Worm (Caenorhabditis elegans) whole organism, young adult: ENCODE data around the gene C50B6.9.

ENCODE experiments used
- C06A6.2 ChIP-seq: fragments of 200-800 bp; sonication (Bioruptor generic); conservative IDR thresholded peaks from 2 replicates; pipeline ENCODE4 v1.3.6; 2022; ENCODE audit warnings: missing genetic modification characterization, missing compliant biosample characterization
- F10E7.11 ChIP-seq: sonication (generic microtip); optimal IDR thresholded peaks from 2 replicates; lab custom pipeline; 2017; ENCODE audit warnings: mild to moderate bottlenecking, missing genetic modification characterization, moderate library complexity, missing compliant biosample characterization
- F57C9.4 ChIP-seq: sonication (generic microtip); optimal IDR thresholded peaks from 2 replicates; lab custom pipeline; 2017; ENCODE audit warnings: mild to moderate bottlenecking, missing genetic modification characterization, missing compliant biosample characterization
- T07F8.4 ChIP-seq: sonication (generic microtip); optimal IDR thresholded peaks from 2 replicates; lab custom pipeline; 2016; ENCODE audit warnings: mild to moderate bottlenecking, missing genetic modification characterization, moderate library complexity, missing compliant biosample characterization
- T26A5.8 ChIP-seq: sonication (generic microtip); optimal IDR thresholded peaks from 2 replicates; lab custom pipeline; 2016; ENCODE audit warnings: missing genetic modification characterization, missing compliant biosample characterization
- Y56A3A.18 ChIP-seq: fragments of 200-800 bp; sonication (Bioruptor generic); IDR thresholded peaks from 2 replicates; pipeline ENCODE4 v1.3.6; 2022; ENCODE audit warnings: missing genetic modification reagents, missing genetic modification characterization, missing compliant biosample characterization
- ZK185.1 ChIP-seq: sonication (generic microtip); optimal IDR thresholded peaks from 2 replicates; lab custom pipeline; 2016; ENCODE audit warnings: mild to moderate bottlenecking, missing genetic modification characterization, missing compliant biosample characterization; ENCODE audit not compliant: poor library complexity, severe bottlenecking
- akir-1 ChIP-seq: fragments of 200-800 bp; sonication (Bioruptor generic); optimal IDR thresholded peaks from 2 replicates; lab custom pipeline; 2018; ENCODE audit warnings: mild to moderate bottlenecking, missing genetic modification characterization, moderate library complexity, missing compliant biosample characterization
- ama-1 ChIP-seq, 3 experiments: fragments of 150-350 bp in 1 of 3; sonication (generic microtip) in 2 of 3; optimal IDR thresholded peaks; 2 replicates each; lab custom pipeline; 2014 to 2018; ENCODE audit warnings: missing biosample characterization in 2 of 3, missing genetic modification characterization in 2 of 3, missing genetic modification reagents in 2 of 3
- aptf-3 ChIP-seq: fragments of 200-800 bp; sonication (Bioruptor generic); IDR thresholded peaks from 2 replicates; pipeline ENCODE4 v1.3.6; 2022; ENCODE audit warnings: missing genetic modification characterization, missing compliant biosample characterization
- attf-5 ChIP-seq: fragments of 200-800 bp; sonication (Bioruptor generic); optimal IDR thresholded peaks from 2 replicates; lab custom pipeline; 2018; ENCODE audit warnings: mild to moderate bottlenecking, missing genetic modification characterization, missing compliant biosample characterization
- attf-6 ChIP-seq: fragments of 200-800 bp; sonication (Bioruptor generic); IDR thresholded peaks from 2 replicates; pipeline ENCODE4 v1.3.6; 2022; ENCODE audit warnings: missing genetic modification reagents, missing genetic modification characterization, missing compliant biosample characterization
- bed-2 ChIP-seq: fragments of 200-800 bp; sonication (Bioruptor generic); IDR thresholded peaks from 2 replicates; pipeline ENCODE4 v1.3.6; 2022; ENCODE audit warnings: missing genetic modification reagents, missing genetic modification characterization, missing compliant biosample characterization
- cebp-1 ChIP-seq, 2 experiments: fragments of 200-800 bp in 1 of 2; sonication (Bioruptor generic) in 1 of 2; sonication (generic microtip) in 1 of 2; IDR thresholded peaks in 1 of 2; optimal IDR thresholded peaks in 1 of 2; 2 replicates each; pipeline versions ENCODE4 v1.3.6 to Lab custom; 2017 to 2022; ENCODE audit warnings: missing compliant biosample characterization in 2 of 2, missing genetic modification characterization in 2 of 2, mild to moderate bottlenecking in 1 of 2, missing genetic modification reagents in 1 of 2, moderate library complexity in 1 of 2
- cebp-2 ChIP-seq: fragments of 200-800 bp; sonication (Bioruptor generic); IDR thresholded peaks from 2 replicates; pipeline ENCODE4 v1.3.6; 2022; ENCODE audit warnings: missing genetic modification characterization, missing compliant biosample characterization
- ceh-58 ChIP-seq: fragments of 200-800 bp; sonication (Bioruptor generic); IDR thresholded peaks from 2 replicates; pipeline ENCODE4 v1.3.6; 2022; ENCODE audit warnings: missing genetic modification characterization, missing compliant biosample characterization
- dox-1 ChIP-seq: fragments of 200-800 bp; sonication (Bioruptor generic); IDR thresholded peaks from 2 replicates; pipeline ENCODE4 v1.3.6; 2022; ENCODE audit warnings: missing genetic modification reagents, missing genetic modification characterization, missing compliant biosample characterization
- dpff-1 ChIP-seq: sonication (generic microtip); optimal IDR thresholded peaks from 2 replicates; lab custom pipeline; 2017; ENCODE audit warnings: mild to moderate bottlenecking, missing genetic modification characterization, missing compliant biosample characterization
- ekl-4 ChIP-seq: fragments of 200-800 bp; sonication (Bioruptor generic); IDR thresholded peaks from 2 replicates; pipeline ENCODE4 v1.3.6; 2022; ENCODE audit warnings: missing genetic modification reagents, missing genetic modification characterization, missing compliant biosample characterization
- ets-4 ChIP-seq: fragments of 200-800 bp; sonication (Bioruptor generic); optimal IDR thresholded peaks from 2 replicates; lab custom pipeline; 2018; ENCODE audit warnings: mild to moderate bottlenecking, missing genetic modification characterization, missing compliant biosample characterization
- gei-17 ChIP-seq: fragments of 200-800 bp; sonication (Bioruptor generic); optimal IDR thresholded peaks from 2 replicates; lab custom pipeline; 2018; ENCODE audit warnings: mild to moderate bottlenecking, missing genetic modification characterization, missing compliant biosample characterization
- hrde-1 ChIP-seq: sonication (generic microtip); optimal IDR thresholded peaks from 2 replicates; lab custom pipeline; 2016; ENCODE audit warnings: missing genetic modification characterization, mild to moderate bottlenecking, missing compliant biosample characterization, moderate library complexity, missing genotype, missing genetic modification reagents, borderline replicate concordance
- let-526 ChIP-seq: fragments of 200-800 bp; sonication (Bioruptor generic); IDR thresholded peaks from 2 replicates; pipeline ENCODE4 v1.3.6; 2022; ENCODE audit warnings: missing genetic modification reagents, missing genetic modification characterization, missing compliant biosample characterization
- madf-3 ChIP-seq: fragments of 200-800 bp; sonication (Bioruptor generic); IDR thresholded peaks from 2 replicates; pipeline ENCODE4 v1.3.6; 2022; ENCODE audit warnings: missing genetic modification reagents, missing genetic modification characterization, missing compliant biosample characterization
- nhr-80 ChIP-seq: sonication (generic microtip); optimal IDR thresholded peaks from 2 replicates; lab custom pipeline; 2016; ENCODE audit warnings: missing genetic modification characterization, missing compliant biosample characterization
- pha-4 ChIP-seq: fragments of 150-350 bp; sonication (generic microtip); optimal IDR thresholded peaks from 2 replicates; lab custom pipeline; 2014; ENCODE audit warnings: missing biosample characterization, missing genetic modification reagents, missing genetic modification characterization
- rpc-1 ChIP-seq, 2 experiments: fragments of 150-350 bp in 1 of 2; sonication (generic microtip) in 1 of 2; optimal IDR thresholded peaks; 2 replicates each; lab custom pipeline; 2014 to 2018; ENCODE audit warnings: missing biosample characterization in 1 of 2, missing genetic modification characterization in 1 of 2, missing genetic modification reagents in 1 of 2, missing genotype in 1 of 2
- tlf-1 ChIP-seq: fragments of 200-800 bp; sonication (Bioruptor generic); optimal IDR thresholded peaks from 2 replicates; lab custom pipeline; 2018; ENCODE audit warnings: mild to moderate bottlenecking, missing genetic modification characterization, missing compliant biosample characterization
- xnd-1 ChIP-seq: sonication (generic microtip); optimal IDR thresholded peaks from 2 replicates; lab custom pipeline; 2016; ENCODE audit warnings: missing genotype, missing genetic modification reagents, missing genetic modification characterization, missing compliant biosample characterization
- zim-3 ChIP-seq: sonication (generic microtip); optimal IDR thresholded peaks from 2 replicates; lab custom pipeline; 2017; ENCODE audit warnings: mild to moderate bottlenecking, missing genetic modification characterization, moderate library complexity, missing compliant biosample characterization
- ztf-3 ChIP-seq: fragments of 200-800 bp; sonication (Bioruptor generic); optimal IDR thresholded peaks from 2 replicates; lab custom pipeline; 2018; ENCODE audit warnings: mild to moderate bottlenecking, missing genetic modification characterization, missing compliant biosample characterization
- ztf-6 ChIP-seq: fragments of 200-800 bp; sonication (Bioruptor generic); IDR thresholded peaks from 2 replicates; pipeline ENCODE4 v1.3.6; 2022; ENCODE audit warnings: missing genetic modification reagents, missing genetic modification characterization, missing compliant biosample characterization

C50B6.9 gene

ce11 chrV:13364227-13364626 is 28.1 kb downstream of the C50B6.9 start:
- TF ChIP-seq bed-2: no peak
- no peak for TF ChIP-seq ztf-3 (GFP tag; lab: Kevin White, UChicago)
- no peak for TF ChIP-seq T26A5.8 (tag; lab: Kevin White, UChicago)
- TF ChIP-seq Y56A3A.18 (GFP tag; lab: Robert Waterston, UW): no peak
- no peak for TF ChIP-seq ekl-4
- no peak for TF ChIP-seq ama-1 (optimal IDR thresholded peaks at IDR 0.05; lab: Kevin White, UChicago)
- TF ChIP-seq ama-1 (GFP tag; optimal IDR thresholded peaks at IDR 0.05; lab: Kevin White, UChicago): no peak
- TF ChIP-seq akir-1 (GFP tag; lab: Kevin White, UChicago): no peak
- TF ChIP-seq ets-4 (GFP tag; lab: Kevin White, UChicago): no peak
- no peak for TF ChIP-seq pha-4 (tag; lab: Kevin White, UChicago)
- no peak for TF ChIP-seq aptf-3 (GFP tag; lab: Robert Waterston, UW)
- TF ChIP-seq T07F8.4 (tag; lab: Kevin White, UChicago): no peak
- no peak for TF ChIP-seq hrde-1 (tag; lab: Kevin White, UChicago)

DNA sequence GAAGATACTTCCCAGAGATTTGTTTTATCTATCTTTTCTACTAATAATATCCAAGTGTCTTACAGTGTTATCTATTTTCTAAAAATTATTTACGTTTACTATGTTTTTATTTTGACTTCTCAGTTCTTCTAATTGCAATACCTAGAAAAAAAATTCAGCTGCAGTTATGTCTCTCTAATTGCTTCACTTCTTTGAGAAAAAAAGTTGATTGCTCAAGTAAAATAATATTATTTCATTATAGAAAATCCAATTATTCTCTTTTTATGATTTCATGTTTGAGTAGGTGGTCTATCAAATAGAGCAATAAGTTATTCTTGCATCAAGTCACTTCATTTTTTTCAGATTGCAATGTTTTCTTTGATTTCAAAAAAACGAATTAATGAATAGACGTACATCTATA is 30.3 kb downstream of the C50B6.9 start:
- TF ChIP-seq gei-17 (GFP tag; lab: Kevin White, UChicago): no peak

DNA sequence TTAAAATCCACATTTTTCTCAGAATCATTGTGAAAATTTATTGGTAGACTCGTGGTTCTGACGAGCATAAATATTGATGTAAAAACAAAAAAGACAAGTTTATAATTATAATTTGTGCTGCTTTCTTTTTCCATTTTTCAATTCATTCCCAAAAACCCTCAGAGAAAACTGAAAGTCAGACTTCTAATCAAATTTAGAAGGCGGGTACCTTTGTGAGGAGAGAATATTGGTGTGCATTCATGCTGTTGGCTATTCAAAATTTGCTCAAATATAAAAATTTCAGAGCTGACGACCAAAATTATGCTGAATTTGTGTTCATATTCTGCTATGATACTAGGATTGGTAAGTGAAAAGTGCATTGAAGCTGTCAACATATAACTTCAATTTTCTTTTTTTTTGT is 30.9 kb downstream of the C50B6.9 start, which contains the start of gene srx-125:
TSS of gene srx-125 (plus strand) at position 301 of the 400 bp plus-strand sequence.
- TF ChIP-seq F10E7.11 (tag; lab: Kevin White, UChicago) (no peak), gei-17 (GFP tag; lab: Kevin White, UChicago) (no peak), attf-5 (no peak), rpc-1 (optimal IDR thresholded peaks at IDR 0.05; lab: Kevin White, UChicago) (no peak), rpc-1 (tag; optimal IDR thresholded peaks at IDR 0.05; lab: Kevin White, UChicago) (no peak), cebp-1 (GFP tag; IDR thresholded peaks at IDR 0.05; lab: Robert Waterston, UW) (no peak), cebp-1 (tag; optimal IDR thresholded peaks at IDR 0.05; lab: Kevin White, UChicago) (no peak), attf-6 (no peak), dpff-1 (tag; lab: Kevin White, UChicago) (no peak), dox-1 (GFP tag; lab: Robert Waterston, UW) (no peak), aptf-3 (GFP tag; lab: Robert Waterston, UW) (no peak), ztf-6 (no peak), F57C9.4 (tag; lab: Kevin White, UChicago) (no peak), xnd-1 (tag; lab: Kevin White, UChicago) (no peak), ceh-58 (GFP tag; lab: Robert Waterston, UW) (no peak), let-526 (GFP tag; lab: Robert Waterston, UW) (no peak)
- TF ChIP-seq, all 124 proteins: peak for 0

- TF ChIP-seq tlf-1 (peak; percentile 19), cebp-2 (GFP tag; lab: Robert Waterston, UW) (0 out of 2 replicates have a peak, but pooled peaks have one; percentile 36), nhr-80 (peak; percentile 87), madf-3 (no peak), ZK185.1 (peak; percentile 29), gei-17 (GFP tag; lab: Kevin White, UChicago) (no peak), zim-3 (tag; lab: Kevin White, UChicago) (no peak), C06A6.2 (GFP tag; lab: Robert Waterston, UW) (0 out of 2 replicates have a peak, but pooled peaks have one; percentile 25)
Measured at ce11 chrV:13369663-13370062, 33.5 kb downstream of the C50B6.9 start.
